Worm (Caenorhabditis elegans) whole organism, early embryonic: ENCODE results near the gene Y22D7AR.2.
A peak's percentile ranks its signal among the peaks of the same experiment; 100 is the strongest.

Experiments used
- B0310.2 ChIP-seq: sonication (generic microtip); optimal IDR thresholded peaks from 2 replicates; lab custom pipeline; 2016; ENCODE audit warnings: mild to moderate bottlenecking, missing genetic modification characterization, missing compliant biosample characterization
- F13C5.2 ChIP-seq: sonication (generic microtip); optimal IDR thresholded peaks from 2 replicates; lab custom pipeline; 2017; ENCODE audit warnings: mild to moderate bottlenecking, missing genetic modification characterization, inconsistent platforms, missing compliant biosample characterization
- aly-1 ChIP-seq: sonication (generic microtip); optimal IDR thresholded peaks from 2 replicates; lab custom pipeline; 2016; ENCODE audit warnings: missing genetic modification characterization, missing compliant biosample characterization
- ama-1 ChIP-seq: fragments of 150-350 bp; optimal IDR thresholded peaks from 2 replicates; lab custom pipeline; 2014
- ceh-13 ChIP-seq: fragments of 200-800 bp; sonication (Bioruptor generic); optimal IDR thresholded peaks from 2 replicates; lab custom pipeline; 2018; ENCODE audit warnings: mild to moderate bottlenecking, missing genetic modification characterization, missing compliant biosample characterization
- ceh-36 ChIP-seq: sonication (generic microtip); optimal IDR thresholded peaks from 2 replicates; lab custom pipeline; 2016; ENCODE audit warnings: missing genetic modification characterization, inconsistent platforms, missing compliant biosample characterization
- ets-7 ChIP-seq: sonication (generic microtip); optimal IDR thresholded peaks from 2 replicates; lab custom pipeline; 2016; ENCODE audit warnings: missing genotype, missing genetic modification characterization, missing compliant biosample characterization
- flt-1 ChIP-seq: fragments of 200-800 bp; sonication (Bioruptor generic); IDR thresholded peaks from 2 replicates; pipeline ENCODE4 v1.3.6; 2022; ENCODE audit warnings: missing genetic modification characterization, missing compliant biosample characterization
- hmbx-1 ChIP-seq: sonication (generic microtip); optimal IDR thresholded peaks from 2 replicates; lab custom pipeline; 2016; ENCODE audit warnings: mild to moderate bottlenecking, missing genetic modification characterization, missing compliant biosample characterization
- hmg-4 ChIP-seq: fragments of 200-800 bp; sonication (Bioruptor generic); optimal IDR thresholded peaks from 2 replicates; lab custom pipeline; 2018; ENCODE audit warnings: mild to moderate bottlenecking, missing genetic modification characterization, missing compliant biosample characterization
- hnd-1 ChIP-seq: sonication (generic microtip); optimal IDR thresholded peaks from 2 replicates; lab custom pipeline; 2016; ENCODE audit warnings: missing genetic modification characterization, missing compliant biosample characterization
- pes-1 ChIP-seq: fragments of 200-800 bp; sonication (Bioruptor generic); IDR thresholded peaks from 2 replicates; pipeline ENCODE4 v1.3.6; 2022; ENCODE audit warnings: missing genetic modification reagents, missing genetic modification characterization, missing compliant biosample characterization
- scrt-1 ChIP-seq: fragments of 200-800 bp; sonication (Bioruptor generic); IDR thresholded peaks from 2 replicates; pipeline ENCODE4 v1.3.6; 2022; ENCODE audit warnings: missing genetic modification characterization, missing compliant biosample characterization
- sea-1 ChIP-seq: fragments of 200-800 bp; sonication (Bioruptor generic); conservative IDR thresholded peaks from 2 replicates; pipeline ENCODE4 v1.3.6; 2022; ENCODE audit warnings: missing genetic modification characterization, missing compliant biosample characterization
- tbx-11 ChIP-seq: fragments of 200-800 bp; sonication (Bioruptor generic); IDR thresholded peaks from 2 replicates; pipeline ENCODE4 v1.3.6; 2022; ENCODE audit warnings: missing genetic modification characterization, missing compliant biosample characterization
- tbx-37 ChIP-seq: fragments of 200-800 bp; sonication (Bioruptor generic); conservative IDR thresholded peaks from 2 replicates; pipeline ENCODE4 v1.3.6; 2022; ENCODE audit warnings: missing genetic modification reagents, missing genetic modification characterization, missing compliant biosample characterization
- tra-4 ChIP-seq: sonication (generic microtip); optimal IDR thresholded peaks from 2 replicates; lab custom pipeline; 2017; ENCODE audit warnings: missing genetic modification characterization, missing compliant biosample characterization

Y22D7AR.2 gene

DNA sequence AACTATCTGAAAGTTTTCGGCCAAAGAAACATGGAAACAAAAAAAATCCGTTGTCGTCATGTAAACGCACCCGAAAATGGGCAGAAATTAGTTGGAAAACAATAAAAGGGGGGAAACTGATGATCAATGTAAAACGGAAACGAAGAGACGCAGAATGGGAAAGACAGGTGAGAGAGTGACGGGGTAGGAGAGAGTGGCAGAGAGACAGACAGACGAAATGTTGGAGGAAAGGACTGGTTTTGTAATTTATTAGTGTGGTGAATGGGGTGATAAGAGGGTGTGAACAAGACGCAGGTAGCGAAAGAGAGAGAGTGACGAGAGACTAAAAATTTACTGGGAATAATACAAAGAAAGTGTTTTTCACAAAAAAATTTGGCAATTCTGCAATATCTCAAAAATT lies 24.8 kb upstream of the Y22D7AR.2 start:
- TF ChIP-seq tbx-37 = peak; percentile 43; the same call in 1 of the 2 replicates
- TF ChIP-seq tra-4 (tag; lab: Kevin White, UChicago) = no peak

DNA sequence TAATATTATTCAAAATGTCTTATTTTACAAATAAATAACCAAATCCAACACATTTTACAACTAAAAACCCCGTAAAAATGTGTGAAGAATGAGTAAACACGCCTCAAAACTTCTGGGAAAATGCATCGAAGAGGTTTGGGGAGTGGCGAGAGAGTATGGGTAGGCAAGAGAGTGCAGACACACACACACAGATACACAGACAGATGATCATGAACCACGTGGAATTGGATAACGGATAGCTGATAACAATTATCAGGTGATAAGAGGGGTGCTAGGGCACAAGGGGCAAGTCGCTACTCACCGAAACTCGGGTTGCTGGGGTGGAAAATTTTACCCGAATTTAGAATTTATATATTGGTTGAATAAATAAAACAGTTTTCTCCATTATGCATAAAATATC lies 23.5 kb upstream of the Y22D7AR.2 start:
- TF ChIP-seq tra-4 (tag; lab: Kevin White, UChicago) (no peak), B0310.2 (no peak), scrt-1 (GFP tag; lab: Robert Waterston, UW) (no peak), aly-1 (no peak), ama-1 (lab: Kevin White, UChicago) (no peak), ceh-36 (tag; lab: Kevin White, UChicago) (no peak), flt-1 (GFP tag; lab: Robert Waterston, UW) (no peak), ets-7 (tag; lab: Kevin White, UChicago) (no peak), hnd-1 (tag; lab: Kevin White, UChicago) (no peak), tbx-37 (no peak), F13C5.2 (tag; lab: Kevin White, UChicago) (no peak), hmbx-1 (tag; lab: Kevin White, UChicago) (no peak), pes-1 (no peak), ceh-13 (no peak), tbx-11 (GFP tag; lab: Robert Waterston, UW) (no peak), sea-1 (GFP tag; lab: Robert Waterston, UW) (no peak)

DNA sequence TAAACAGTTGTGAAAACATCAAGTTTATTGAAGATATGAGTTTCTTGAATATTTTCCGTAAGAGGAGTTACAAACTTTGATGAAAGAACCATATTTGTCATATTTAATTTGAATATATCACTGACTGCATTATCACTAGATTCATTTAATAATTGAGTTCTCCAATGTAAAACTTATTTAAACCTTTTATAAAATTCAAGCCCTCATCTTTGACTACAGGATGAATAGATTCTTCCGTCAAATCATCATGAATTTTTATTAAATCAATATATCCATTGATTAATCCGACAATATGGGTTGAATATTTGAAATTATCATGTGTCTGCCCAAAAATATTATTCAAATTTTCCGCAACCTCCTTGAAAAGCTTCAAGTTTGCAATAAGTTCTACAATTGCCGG lies 17.7 kb upstream of the Y22D7AR.2 start, which contains the start of gene Y22D7AR.7:
Gene Y22D7AR.7, minus strand, starts transcription at position 101 of the 400 bp plus-strand sequence.
- TF ChIP-seq aly-1 (no peak), ama-1 (lab: Kevin White, UChicago) (no peak), F13C5.2 (tag; lab: Kevin White, UChicago) (no peak), pes-1 (no peak), tbx-37 (no peak), ets-7 (tag; lab: Kevin White, UChicago) (no peak), scrt-1 (GFP tag; lab: Robert Waterston, UW) (no peak), ceh-13 (no peak), ceh-36 (tag; lab: Kevin White, UChicago) (no peak), flt-1 (GFP tag; lab: Robert Waterston, UW) (no peak), B0310.2 (no peak), sea-1 (GFP tag; lab: Robert Waterston, UW) (no peak)

DNA sequence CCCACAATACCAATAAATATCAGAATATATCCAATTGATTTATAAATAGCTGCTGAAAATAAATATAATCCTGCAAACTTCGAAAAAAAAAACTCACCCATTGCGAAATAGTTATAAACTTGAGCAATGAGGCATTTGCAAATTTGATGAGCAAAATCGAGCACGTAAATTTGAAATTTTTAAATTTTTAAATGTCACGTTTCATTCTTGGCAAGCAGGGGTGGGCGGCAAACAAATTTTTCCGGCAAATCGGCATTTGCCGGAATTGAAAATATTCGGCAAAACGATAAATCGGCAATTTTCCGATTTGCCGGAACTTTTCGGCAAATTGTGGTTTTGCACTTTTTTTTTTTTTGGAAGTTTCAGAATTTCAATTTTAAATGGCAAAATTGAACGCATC lies 15.8 kb upstream of the Y22D7AR.2 start, which contains the start of gene Y22D7AR.14:
Gene Y22D7AR.14, minus strand, starts transcription at position 101 of the 400 bp plus-strand sequence.
- TF ChIP-seq ama-1 (lab: Kevin White, UChicago) = no peak
- no peak for TF ChIP-seq tbx-11 (GFP tag; lab: Robert Waterston, UW)
- TF ChIP-seq scrt-1 (GFP tag; lab: Robert Waterston, UW) = no peak
- TF ChIP-seq flt-1 (GFP tag; lab: Robert Waterston, UW) = no peak
- no peak for TF ChIP-seq hmbx-1 (tag; lab: Kevin White, UChicago)
- no peak for TF ChIP-seq tbx-37
- no peak for TF ChIP-seq hnd-1 (tag; lab: Kevin White, UChicago)
- TF ChIP-seq sea-1 (GFP tag; lab: Robert Waterston, UW) = no peak
- TF ChIP-seq ceh-36 (tag; lab: Kevin White, UChicago) = no peak
- TF ChIP-seq tra-4 (tag; lab: Kevin White, UChicago) = no peak
- TF ChIP-seq pes-1 = no peak
- TF ChIP-seq B0310.2 = no peak
- TF ChIP-seq hmg-4 = no peak
- no peak for TF ChIP-seq aly-1

DNA sequence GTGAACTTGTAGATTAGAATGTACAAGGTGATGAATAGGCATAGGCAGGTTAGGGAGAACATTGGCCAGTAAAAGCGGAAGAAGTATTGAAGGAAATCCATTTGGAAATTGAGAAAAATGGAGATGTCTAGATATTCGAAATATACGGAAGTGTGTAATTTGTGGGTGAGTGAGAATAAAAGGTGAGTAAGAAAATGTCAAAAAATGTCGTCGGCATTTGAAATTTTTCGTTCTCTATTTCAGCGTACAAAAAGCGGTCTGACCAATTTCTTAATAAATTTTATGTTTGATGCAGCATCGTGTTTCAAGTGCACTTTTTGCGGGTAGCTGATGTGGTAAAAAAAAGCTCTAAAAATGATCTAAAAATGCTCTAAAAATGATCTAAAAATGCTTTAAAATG lies 10.7 kb upstream of the Y22D7AR.2 start, which contains the start of gene srd-64:
Gene srd-64, minus strand, starts transcription at position 101 of the 400 bp plus-strand sequence.
- TF ChIP-seq ets-7 (tag; lab: Kevin White, UChicago) (no peak), sea-1 (GFP tag; lab: Robert Waterston, UW) (no peak), hmg-4 (no peak), scrt-1 (GFP tag; lab: Robert Waterston, UW) (no peak), hnd-1 (tag; lab: Kevin White, UChicago) (no peak), ceh-13 (no peak), tbx-37 (no peak), flt-1 (GFP tag; lab: Robert Waterston, UW) (no peak), ama-1 (lab: Kevin White, UChicago) (no peak), aly-1 (no peak), hmbx-1 (tag; lab: Kevin White, UChicago) (no peak), pes-1 (no peak), tbx-11 (GFP tag; lab: Robert Waterston, UW) (no peak), tra-4 (tag; lab: Kevin White, UChicago) (no peak), F13C5.2 (tag; lab: Kevin White, UChicago) (no peak), B0310.2 (no peak), ceh-36 (tag; lab: Kevin White, UChicago) (no peak)

DNA sequence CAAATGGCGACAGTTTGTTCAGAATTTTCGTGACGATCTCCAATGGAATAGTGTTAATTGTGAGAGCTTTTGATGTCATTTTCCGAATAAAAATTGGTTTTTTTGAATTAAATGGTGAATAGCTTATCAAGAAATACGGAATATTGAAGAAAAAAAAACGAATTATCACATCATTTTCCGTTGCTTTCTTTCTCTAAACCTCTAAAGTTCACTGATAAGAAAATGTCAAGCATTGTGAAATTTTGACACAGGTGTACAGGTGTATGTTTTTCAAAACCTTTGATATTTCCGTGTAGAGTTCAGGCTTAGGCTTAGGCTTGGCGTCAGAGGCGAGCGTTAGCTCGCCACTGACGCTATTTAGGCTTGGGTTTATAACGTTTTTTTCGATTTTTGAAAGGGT lies 6.9 kb upstream of the Y22D7AR.2 start, which contains the start of gene fbxa-74:
Gene fbxa-74, minus strand, starts transcription at position 145 of the 400 bp plus-strand sequence.
- TF ChIP-seq F13C5.2 (tag; lab: Kevin White, UChicago) (no peak), B0310.2 (no peak), hnd-1 (tag; lab: Kevin White, UChicago) (no peak), tra-4 (tag; lab: Kevin White, UChicago) (no peak), ceh-13 (no peak), ceh-36 (tag; lab: Kevin White, UChicago) (no peak), aly-1 (no peak), ama-1 (lab: Kevin White, UChicago) (no peak), tbx-11 (GFP tag; lab: Robert Waterston, UW) (no peak), flt-1 (GFP tag; lab: Robert Waterston, UW) (no peak), scrt-1 (GFP tag; lab: Robert Waterston, UW) (no peak)

DNA sequence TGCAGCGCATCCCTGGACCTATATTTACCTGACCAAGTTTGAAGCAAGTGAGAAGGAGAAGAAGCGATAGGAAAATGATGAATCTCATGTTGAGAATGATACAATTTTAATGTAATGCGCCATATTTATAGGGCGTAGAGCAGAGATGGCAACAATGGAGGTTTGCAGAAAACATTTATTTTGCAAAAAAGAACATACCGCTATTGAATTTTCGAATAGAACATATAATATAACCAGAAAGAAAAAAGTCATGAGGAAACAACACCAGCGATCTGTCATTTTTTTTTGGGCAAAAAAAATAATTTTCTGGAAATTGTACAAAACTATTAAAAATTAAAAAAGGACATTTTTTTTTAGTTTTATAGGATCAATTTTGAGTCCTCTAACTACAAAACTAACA lies 3.4 kb upstream of the Y22D7AR.2 start, which contains the start of gene spex-3:
Gene spex-3, minus strand, starts transcription at position 101 of the 400 bp plus-strand sequence.
- TF ChIP-seq ets-7 (tag; lab: Kevin White, UChicago) (no peak), ceh-13 (no peak), hnd-1 (tag; lab: Kevin White, UChicago) (no peak), F13C5.2 (tag; lab: Kevin White, UChicago) (no peak), sea-1 (GFP tag; lab: Robert Waterston, UW) (no peak), scrt-1 (GFP tag; lab: Robert Waterston, UW) (no peak), flt-1 (GFP tag; lab: Robert Waterston, UW) (no peak), hmg-4 (no peak), ceh-36 (tag; lab: Kevin White, UChicago) (no peak), tbx-11 (GFP tag; lab: Robert Waterston, UW) (no peak), pes-1 (no peak), tbx-37 (no peak), B0310.2 (no peak), ama-1 (lab: Kevin White, UChicago) (no peak), hmbx-1 (tag; lab: Kevin White, UChicago) (no peak), tra-4 (tag; lab: Kevin White, UChicago) (no peak), aly-1 (no peak)
